Worm (Caenorhabditis elegans) whole organism, midembryonic: ENCODE results near the gene srd-3.

Experiments used
- T22C8.4 ChIP-seq: fragments of 200-800 bp; sonication (Bioruptor generic); IDR thresholded peaks from 2 replicates; pipeline ENCODE4 v1.3.6; 2022; ENCODE audit warnings: missing genetic modification characterization, missing compliant biosample characterization
- cog-1 ChIP-seq: sonication (generic microtip); optimal IDR thresholded peaks from 2 replicates; lab custom pipeline; 2016; ENCODE audit warnings: missing genetic modification characterization, missing compliant biosample characterization
- flt-1 ChIP-seq: fragments of 200-800 bp; sonication (Bioruptor generic); IDR thresholded peaks from 2 replicates; pipeline ENCODE4 v1.3.6; 2022; ENCODE audit warnings: missing genetic modification characterization, missing compliant biosample characterization
- tab-1 ChIP-seq: fragments of 200-800 bp; sonication (Bioruptor generic); IDR thresholded peaks from 2 replicates; pipeline ENCODE4 v1.3.6; 2022; ENCODE audit warnings: missing genetic modification characterization, missing compliant biosample characterization

DNA sequence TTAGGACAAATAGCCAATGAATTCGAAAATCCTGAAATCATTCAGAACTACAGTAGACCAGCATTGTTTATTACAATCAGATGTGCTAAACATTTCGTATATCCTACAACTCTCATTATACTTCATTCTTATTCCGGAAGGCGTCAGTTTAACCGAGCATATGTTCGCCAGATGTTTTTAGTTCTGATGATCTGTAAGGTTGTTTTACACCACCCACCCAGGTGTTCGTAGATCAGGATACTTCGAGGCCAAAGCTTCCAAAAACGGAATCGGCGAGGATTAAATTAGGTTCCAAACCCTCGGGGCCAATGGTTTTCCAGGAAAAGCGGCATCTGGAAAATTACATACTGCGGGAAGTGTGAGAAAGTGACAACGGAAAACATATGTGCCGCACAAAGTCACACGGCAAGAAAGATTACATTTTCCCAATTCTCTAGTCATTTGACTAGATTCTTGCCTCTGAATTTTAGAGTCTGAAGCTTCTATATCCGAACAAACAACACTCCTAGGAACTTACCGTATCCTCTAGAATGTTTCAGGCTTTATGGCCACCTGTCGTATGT, 31.8 kb upstream of the srd-3 start:
- no peak for TF ChIP-seq cog-1 (tag; lab: Kevin White, UChicago)
- no peak for TF ChIP-seq tab-1 (GFP tag; lab: Robert Waterston, UW)
- no peak for TF ChIP-seq flt-1
- no peak for TF ChIP-seq T22C8.4 (GFP tag; lab: Robert Waterston, UW)
